Worm (Caenorhabditis elegans) whole organism, young adult: Measurements from ENCODE around the gene ykt-6.

ENCODE experiments used
- B0019.2 ChIP-seq: fragments of 200-800 bp; sonication (Bioruptor generic); conservative IDR thresholded peaks from 2 replicates; pipeline ENCODE4 v1.3.6; 2022; ENCODE audit warnings: missing genetic modification reagents, missing genetic modification characterization, missing compliant biosample characterization
- B0035.1 ChIP-seq: sonication (generic microtip); optimal IDR thresholded peaks from 2 replicates; lab custom pipeline; 2016; ENCODE audit warnings: missing genetic modification characterization, mild to moderate bottlenecking, missing compliant biosample characterization, missing genotype, missing genetic modification reagents
- C17E4.6 ChIP-seq: fragments of 200-800 bp; sonication (Bioruptor generic); IDR thresholded peaks from 2 replicates; pipeline ENCODE4 v1.3.6; 2022; ENCODE audit warnings: missing genetic modification reagents, missing genetic modification characterization, missing compliant biosample characterization
- D2030.7 ChIP-seq: fragments of 200-800 bp; sonication (Bioruptor generic); IDR thresholded peaks from 2 replicates; pipeline ENCODE4 v1.3.6; 2022; ENCODE audit warnings: missing genetic modification reagents, missing genetic modification characterization, missing compliant biosample characterization
- F22D6.2 ChIP-seq: sonication (generic microtip); optimal IDR thresholded peaks from 2 replicates; lab custom pipeline; 2016; ENCODE audit warnings: mild to moderate bottlenecking, missing genetic modification characterization, missing compliant biosample characterization
- F49E8.2 ChIP-seq: sonication (generic microtip); optimal IDR thresholded peaks from 3 replicates; lab custom pipeline; 2017; ENCODE audit warnings: missing genetic modification characterization, mild to moderate bottlenecking, missing compliant biosample characterization, antibody characterized with exemption, moderate library complexity; ENCODE audit not compliant: insufficient read depth
- F55B11.4 ChIP-seq: sonication (generic microtip); optimal IDR thresholded peaks from 2 replicates; lab custom pipeline; 2016; ENCODE audit warnings: missing compliant biosample characterization, missing genetic modification characterization, borderline replicate concordance; ENCODE audit not compliant: insufficient read depth
- T26A5.8 ChIP-seq: sonication (generic microtip); optimal IDR thresholded peaks from 2 replicates; lab custom pipeline; 2016; ENCODE audit warnings: missing genetic modification characterization, missing compliant biosample characterization
- Y53F4B.3 ChIP-seq: fragments of 200-800 bp; sonication (Bioruptor generic); IDR thresholded peaks from 2 replicates; pipeline ENCODE4 v1.3.6; 2022; ENCODE audit warnings: missing genetic modification reagents, missing genetic modification characterization, missing compliant biosample characterization
- Y95B8A.8 ChIP-seq: fragments of 200-800 bp; sonication (Bioruptor generic); IDR thresholded peaks from 2 replicates; pipeline ENCODE4 v1.3.6; 2022; ENCODE audit warnings: missing genetic modification reagents, missing genetic modification characterization, missing compliant biosample characterization
- ZK185.1 ChIP-seq: sonication (generic microtip); optimal IDR thresholded peaks from 2 replicates; lab custom pipeline; 2016; ENCODE audit warnings: mild to moderate bottlenecking, missing genetic modification characterization, missing compliant biosample characterization; ENCODE audit not compliant: poor library complexity, severe bottlenecking
- ama-1 ChIP-seq, 3 experiments: fragments of 150-350 bp in 1 of 3; sonication (generic microtip) in 2 of 3; optimal IDR thresholded peaks; 2 replicates each; lab custom pipeline; 2014 to 2018; ENCODE audit warnings: missing biosample characterization in 2 of 3, missing genetic modification characterization in 2 of 3, missing genetic modification reagents in 2 of 3
- attf-6 ChIP-seq: fragments of 200-800 bp; sonication (Bioruptor generic); IDR thresholded peaks from 2 replicates; pipeline ENCODE4 v1.3.6; 2022; ENCODE audit warnings: missing genetic modification reagents, missing genetic modification characterization, missing compliant biosample characterization
- bed-1 ChIP-seq: fragments of 200-800 bp; sonication (Bioruptor generic); IDR thresholded peaks from 2 replicates; pipeline ENCODE4 v1.3.6; 2022; ENCODE audit warnings: missing genetic modification reagents, missing genetic modification characterization, missing compliant biosample characterization
- bed-2 ChIP-seq: fragments of 200-800 bp; sonication (Bioruptor generic); IDR thresholded peaks from 2 replicates; pipeline ENCODE4 v1.3.6; 2022; ENCODE audit warnings: missing genetic modification reagents, missing genetic modification characterization, missing compliant biosample characterization
- ceh-40 ChIP-seq: fragments of 200-800 bp; sonication (Bioruptor generic); IDR thresholded peaks from 2 replicates; pipeline ENCODE4 v1.3.6; 2022; ENCODE audit warnings: missing genetic modification characterization, missing compliant biosample characterization
- ceh-58 ChIP-seq: fragments of 200-800 bp; sonication (Bioruptor generic); IDR thresholded peaks from 2 replicates; pipeline ENCODE4 v1.3.6; 2022; ENCODE audit warnings: missing genetic modification characterization, missing compliant biosample characterization
- ceh-91 ChIP-seq: fragments of 200-800 bp; sonication (Bioruptor generic); IDR thresholded peaks from 2 replicates; pipeline ENCODE4 v1.3.6; 2022; ENCODE audit warnings: missing genetic modification reagents, missing genetic modification characterization, missing compliant biosample characterization
- dpff-1 ChIP-seq: sonication (generic microtip); optimal IDR thresholded peaks from 2 replicates; lab custom pipeline; 2017; ENCODE audit warnings: mild to moderate bottlenecking, missing genetic modification characterization, missing compliant biosample characterization
- dpl-1 ChIP-seq: fragments of 150-350 bp; optimal IDR thresholded peaks from 2 replicates; lab custom pipeline; 2014; ENCODE audit warnings: missing biosample characterization, missing genetic modification reagents, missing genetic modification characterization
- ekl-4 ChIP-seq: fragments of 200-800 bp; sonication (Bioruptor generic); IDR thresholded peaks from 2 replicates; pipeline ENCODE4 v1.3.6; 2022; ENCODE audit warnings: missing genetic modification reagents, missing genetic modification characterization, missing compliant biosample characterization
- ets-4 ChIP-seq: fragments of 200-800 bp; sonication (Bioruptor generic); optimal IDR thresholded peaks from 2 replicates; lab custom pipeline; 2018; ENCODE audit warnings: mild to moderate bottlenecking, missing genetic modification characterization, missing compliant biosample characterization
- fkh-3 ChIP-seq: sonication (generic microtip); optimal IDR thresholded peaks from 2 replicates; lab custom pipeline; 2016; ENCODE audit warnings: mild to moderate bottlenecking, missing genetic modification characterization, missing compliant biosample characterization
- hmg-1.2 ChIP-seq: fragments of 200-800 bp; sonication (Bioruptor generic); IDR thresholded peaks from 2 replicates; pipeline ENCODE4 v1.3.6; 2022; ENCODE audit warnings: missing genetic modification reagents, missing genetic modification characterization, missing compliant biosample characterization
- hrde-1 ChIP-seq: sonication (generic microtip); optimal IDR thresholded peaks from 2 replicates; lab custom pipeline; 2016; ENCODE audit warnings: missing genetic modification characterization, mild to moderate bottlenecking, missing compliant biosample characterization, moderate library complexity, missing genotype, missing genetic modification reagents, borderline replicate concordance
- hsf-1 ChIP-seq: fragments of 200-800 bp; sonication (Bioruptor generic); IDR thresholded peaks from 2 replicates; pipeline ENCODE4 v1.3.6; 2022; ENCODE audit warnings: missing genetic modification reagents, missing genetic modification characterization, missing compliant biosample characterization
- lag-1 ChIP-seq: fragments of 200-800 bp; sonication (Bioruptor generic); IDR thresholded peaks from 2 replicates; pipeline ENCODE4 v1.3.6; 2022; ENCODE audit warnings: missing genetic modification reagents, missing genetic modification characterization, missing compliant biosample characterization
- lin-26 ChIP-seq: fragments of 200-800 bp; sonication (Bioruptor generic); IDR thresholded peaks from 2 replicates; pipeline ENCODE4 v1.3.6; 2022; ENCODE audit warnings: missing genetic modification reagents, missing genetic modification characterization, missing compliant biosample characterization
- lin-35 ChIP-seq, 3 experiments: fragments of 150-350 bp in 2 of 3; sonication (generic microtip) in 1 of 3; optimal IDR thresholded peaks; 2 replicates each; lab custom pipeline; 2014 to 2018; ENCODE audit warnings: missing biosample characterization in 3 of 3, missing genetic modification characterization in 3 of 3, missing genetic modification reagents in 3 of 3
- madf-6 ChIP-seq: fragments of 200-800 bp; sonication (Bioruptor generic); IDR thresholded peaks from 2 replicates; pipeline ENCODE4 v1.3.6; 2022; ENCODE audit warnings: missing genetic modification reagents, missing genetic modification characterization, missing compliant biosample characterization
- madf-8 ChIP-seq: fragments of 200-800 bp; sonication (Bioruptor generic); conservative IDR thresholded peaks from 2 replicates; pipeline ENCODE4 v1.3.6; 2022; ENCODE audit warnings: missing genetic modification reagents, missing genetic modification characterization, missing compliant biosample characterization
- mel-28 ChIP-seq: sonication (generic microtip); optimal IDR thresholded peaks from 2 replicates; lab custom pipeline; 2016; ENCODE audit warnings: borderline replicate concordance, mild to moderate bottlenecking, missing genetic modification characterization, missing compliant biosample characterization
- mes-4 ChIP-seq: sonication (generic microtip); optimal IDR thresholded peaks from 2 replicates; lab custom pipeline; 2016; ENCODE audit warnings: missing genotype, missing genetic modification characterization, missing compliant biosample characterization
- nfya-1 ChIP-seq: sonication (generic microtip); optimal IDR thresholded peaks from 2 replicates; lab custom pipeline; 2017; ENCODE audit warnings: antibody characterized with exemption, missing compliant biosample characterization, missing genetic modification characterization, borderline replicate concordance; ENCODE audit not compliant: insufficient read depth
- nfya-2 ChIP-seq: fragments of 200-800 bp; sonication (Bioruptor generic); IDR thresholded peaks from 2 replicates; pipeline ENCODE4 v1.3.6; 2022; ENCODE audit warnings: missing genetic modification reagents, missing genetic modification characterization, missing compliant biosample characterization
- nhr-90 ChIP-seq: sonication (generic microtip); optimal IDR thresholded peaks from 2 replicates; lab custom pipeline; 2016; ENCODE audit warnings: missing genotype, mild to moderate bottlenecking, missing genetic modification characterization, missing compliant biosample characterization
- pbrm-1 ChIP-seq: fragments of 200-800 bp; sonication (Bioruptor generic); IDR thresholded peaks from 2 replicates; pipeline ENCODE4 v1.3.6; 2022; ENCODE audit warnings: missing genetic modification reagents, missing genetic modification characterization, missing compliant biosample characterization
- pha-4 ChIP-seq: fragments of 150-350 bp; sonication (generic microtip); optimal IDR thresholded peaks from 2 replicates; lab custom pipeline; 2014; ENCODE audit warnings: missing biosample characterization, missing genetic modification reagents, missing genetic modification characterization
- rcor-1 ChIP-seq: fragments of 200-800 bp; sonication (Bioruptor generic); IDR thresholded peaks from 2 replicates; pipeline ENCODE4 v1.3.6; 2022; ENCODE audit warnings: missing genetic modification reagents, missing genetic modification characterization, missing compliant biosample characterization
- sdz-38 ChIP-seq: sonication (generic microtip); optimal IDR thresholded peaks from 2 replicates; lab custom pipeline; 2016; ENCODE audit warnings: missing genotype, missing genetic modification characterization, missing compliant biosample characterization
- snpc-1.1 ChIP-seq: sonication (generic microtip); optimal IDR thresholded peaks from 2 replicates; lab custom pipeline; 2017; ENCODE audit warnings: missing genetic modification characterization, mild to moderate bottlenecking, missing compliant biosample characterization, antibody characterized with exemption, moderate library complexity, missing genotype, missing genetic modification reagents; ENCODE audit not compliant: insufficient read depth
- snpc-4 ChIP-seq, 5 experiments: fragments of 150-350 bp in 1 of 5; sonication (generic microtip) in 4 of 5; optimal IDR thresholded peaks; 2 replicates each; lab custom pipeline; 2014 to 2018; ENCODE audit warnings: missing genetic modification characterization in 5 of 5, missing biosample characterization in 3 of 5, antibody characterized with exemption in 2 of 5, mild to moderate bottlenecking in 2 of 5, missing compliant biosample characterization in 2 of 5, missing genotype in 2 of 5, moderate library complexity in 2 of 5, missing genetic modification reagents in 1 of 5
- unc-130 ChIP-seq: sonication (generic microtip); optimal IDR thresholded peaks from 2 replicates; lab custom pipeline; 2016; ENCODE audit warnings: missing genetic modification reagents, missing genetic modification characterization, missing compliant biosample characterization
- unc-62 ChIP-seq: fragments of 150-350 bp; optimal IDR thresholded peaks from 2 replicates; lab custom pipeline; 2014; ENCODE audit warnings: missing biosample characterization, missing genetic modification reagents, missing genetic modification characterization
- ztf-18 ChIP-seq: sonication (generic microtip); optimal IDR thresholded peaks from 2 replicates; lab custom pipeline; 2016; ENCODE audit warnings: missing genotype, mild to moderate bottlenecking, missing genetic modification characterization, missing compliant biosample characterization
- ztf-25 ChIP-seq: fragments of 200-800 bp; sonication (Bioruptor generic); IDR thresholded peaks from 2 replicates; pipeline ENCODE4 v1.3.6; 2022; ENCODE audit warnings: missing genetic modification reagents, missing genetic modification characterization, missing compliant biosample characterization
- ztf-26 ChIP-seq: sonication (generic microtip); optimal IDR thresholded peaks from 2 replicates; lab custom pipeline; 2017; ENCODE audit warnings: missing genetic modification characterization, missing compliant biosample characterization
- ztf-3 ChIP-seq: fragments of 200-800 bp; sonication (Bioruptor generic); optimal IDR thresholded peaks from 2 replicates; lab custom pipeline; 2018; ENCODE audit warnings: mild to moderate bottlenecking, missing genetic modification characterization, missing compliant biosample characterization

ykt-6 gene

ce11 chrIII:7278491-7278890, 8.9 kb downstream of the ykt-6 start (continued):
- TF ChIP-seq nhr-90 (peak; percentile 49), snpc-1.1 (tag; lab: Kevin White, UChicago) (peak; percentile 73), hsf-1 (GFP tag; lab: Robert Waterston, UW) (no peak), nfya-1 (tag; lab: Kevin White, UChicago) (no peak), F22D6.2 (tag; lab: Kevin White, UChicago) (peak; percentile 41), F55B11.4 (tag; lab: Kevin White, UChicago) (no peak), B0035.1 (tag; lab: Kevin White, UChicago) (no peak), C17E4.6 (GFP tag; lab: Robert Waterston, UW) (no peak), T26A5.8 (tag; lab: Kevin White, UChicago) (no peak), bed-1 (GFP tag; lab: Robert Waterston, UW) (no peak), mel-28 (tag; lab: Kevin White, UChicago) (no peak), pbrm-1 (GFP tag; lab: Robert Waterston, UW) (peak; percentile 58; the same call in 1 of the 2 replicates), lin-35 (GFP tag; optimal IDR thresholded peaks at IDR 0.05; lab: Kevin White, UChicago) (peak in 1 of 3 experiments; percentile 67), ceh-40 (GFP tag; lab: Robert Waterston, UW) (no peak), hmg-1.2 (peak; percentile 70), ztf-26 (tag; lab: Kevin White, UChicago) (peak; percentile 82), attf-6 (GFP tag; lab: Robert Waterston, UW) (no peak), dpff-1 (tag; lab: Kevin White, UChicago) (peak; percentile 18), ztf-25 (no peak), ets-4 (GFP tag; lab: Kevin White, UChicago) (peak; percentile 23), ceh-58 (no peak), dpl-1 (GFP tag; lab: Kevin White, UChicago) (peak; percentile 18), snpc-4 (GFP tag; optimal IDR thresholded peaks at IDR 0.05; lab: Kevin White, UChicago) (peak; percentile 97), snpc-4 (tag; optimal IDR thresholded peaks at IDR 0.05; lab: Kevin White, UChicago) (peak; percentile 99 to 100 (median 100)), hrde-1 (tag; lab: Kevin White, UChicago) (no peak), rcor-1 (peak; percentile 38; the same call in 1 of the 2 replicates), ZK185.1 (tag; lab: Kevin White, UChicago) (peak; percentile 79), ekl-4 (GFP tag; lab: Robert Waterston, UW) (no peak), fkh-3 (tag; lab: Kevin White, UChicago) (no peak), unc-62 (no peak), lag-1 (GFP tag; lab: Robert Waterston, UW) (no peak), madf-8 (GFP tag; lab: Robert Waterston, UW) (no peak), F49E8.2 (tag; lab: Kevin White, UChicago) (no peak), ztf-3 (no peak), Y53F4B.3 (GFP tag; lab: Robert Waterston, UW) (no peak), pha-4 (tag; lab: Kevin White, UChicago) (no peak), ztf-18 (tag; lab: Kevin White, UChicago) (peak; percentile 46), sdz-38 (tag; lab: Kevin White, UChicago) (no peak), madf-6 (GFP tag; lab: Robert Waterston, UW) (no peak), Y95B8A.8 (GFP tag; lab: Robert Waterston, UW) (no peak), unc-130 (GFP tag; lab: Kevin White, UChicago) (no peak), ama-1 (optimal IDR thresholded peaks at IDR 0.05; lab: Kevin White, UChicago) (no peak), ama-1 (GFP tag; optimal IDR thresholded peaks at IDR 0.05; lab: Kevin White, UChicago) (no peak), D2030.7 (GFP tag; lab: Robert Waterston, UW) (no peak), B0019.2 (GFP tag; lab: Robert Waterston, UW) (no peak), lin-26 (GFP tag; lab: Robert Waterston, UW) (peak; percentile 70; the same call in 1 of the 2 replicates), mes-4 (no peak), bed-2 (GFP tag; lab: Robert Waterston, UW) (no peak), ceh-91 (GFP tag; lab: Robert Waterston, UW) (no peak), nfya-2 (GFP tag; lab: Robert Waterston, UW) (no peak)
